Worm (Caenorhabditis elegans): ENCODE measurements around the gene ckb-4.

ckb-4 gene

DNA sequence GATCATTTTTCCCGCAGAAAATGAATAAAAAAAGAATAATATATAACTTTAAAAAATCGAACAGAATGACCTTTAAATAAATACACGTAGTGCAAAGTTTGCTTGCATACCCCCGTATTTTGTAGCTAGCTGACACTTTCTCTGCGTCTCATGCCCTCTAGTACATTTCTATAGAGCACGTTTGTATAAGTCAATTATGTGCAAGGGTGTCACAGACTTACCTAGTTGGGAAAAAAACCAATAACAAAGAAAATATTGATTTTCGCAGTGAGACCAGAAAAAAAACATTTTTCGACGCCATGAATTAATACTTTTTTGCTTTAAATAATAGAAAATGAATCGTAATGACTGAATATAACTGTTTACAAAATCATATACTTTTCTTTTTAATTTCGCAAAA lies at the start of gene ckb-4:
TSS of gene ckb-4 (minus strand) at position 140 of the 400 bp plus-strand sequence.
- TF ChIP-seq unc-42 (tag; optimal IDR thresholded peaks at IDR 0.05) (peak; percentile 82), ceh-31 (tag; optimal IDR thresholded peaks at IDR 0.05) (peak; percentile 19), rnt-1 (tag; optimal IDR thresholded peaks at IDR 0.05) (no peak), fax-1 (tag; optimal IDR thresholded peaks at IDR 0.05) (no peak), nfya-1 (tag; optimal IDR thresholded peaks at IDR 0.05) (peak; percentile 11), Y22D7AL.16 (tag; optimal IDR thresholded peaks at IDR 0.05) (no peak), ceh-48 (tag; optimal IDR thresholded peaks at IDR 0.05) (peak; percentile 62)

DNA sequence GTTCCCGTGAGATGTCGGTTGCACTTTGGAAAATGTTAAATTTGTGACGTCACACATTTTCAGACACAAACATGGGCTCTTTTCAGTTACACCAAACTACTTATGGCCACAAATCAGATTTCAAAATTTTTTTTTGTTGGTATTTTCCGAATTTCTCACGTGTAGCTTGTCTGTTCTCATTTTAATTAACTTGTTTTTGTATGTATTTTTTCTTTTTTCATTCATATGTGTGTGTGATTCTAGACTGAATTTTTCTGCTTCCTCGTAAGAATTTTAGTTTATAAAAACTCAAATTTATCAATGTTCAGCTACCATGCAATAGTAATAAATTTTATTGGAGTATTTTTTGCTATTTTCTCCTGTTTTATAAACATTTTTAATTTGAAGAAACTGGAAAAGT lies 47.6 kb upstream of the ckb-4 start, which contains the start of gene srbc-22:
TSS of gene srbc-22 (plus strand) at position 301 of the 400 bp plus-strand sequence.
- TF ChIP-seq unc-55 (GFP tag; optimal IDR thresholded peaks at IDR 0.05): no peak
- no peak for TF ChIP-seq hlh-6 (tag; optimal IDR thresholded peaks at IDR 0.05)
- TF ChIP-seq pax-1 (tag; optimal IDR thresholded peaks at IDR 0.05): no peak
- no peak for TF ChIP-seq ceh-24 (tag; optimal IDR thresholded peaks at IDR 0.05)
- no peak for TF ChIP-seq T23F11.4 (GFP tag; optimal IDR thresholded peaks at IDR 0.05)
- TF ChIP-seq elt-2 (tag; optimal IDR thresholded peaks at IDR 0.05): no peak
- no peak for TF ChIP-seq sdc-2 (tag; optimal IDR thresholded peaks at IDR 0.05)
- TF ChIP-seq elt-4 (tag; optimal IDR thresholded peaks at IDR 0.05): no peak
- TF ChIP-seq tbx-2 (tag; optimal IDR thresholded peaks at IDR 0.05): no peak
- no peak for TF ChIP-seq rnt-1 (tag; optimal IDR thresholded peaks at IDR 0.05)
- no peak for TF ChIP-seq npax-4 (tag; optimal IDR thresholded peaks at IDR 0.05)
- no peak for TF ChIP-seq nhr-11 (tag; optimal IDR thresholded peaks at IDR 0.05)
- no peak for TF ChIP-seq ceh-19 (GFP tag; optimal IDR thresholded peaks at IDR 0.05)
- no peak for TF ChIP-seq ahr-1 (tag; optimal IDR thresholded peaks at IDR 0.05)
- no peak for TF ChIP-seq fkh-6 (tag; optimal IDR thresholded peaks at IDR 0.05)

DNA sequence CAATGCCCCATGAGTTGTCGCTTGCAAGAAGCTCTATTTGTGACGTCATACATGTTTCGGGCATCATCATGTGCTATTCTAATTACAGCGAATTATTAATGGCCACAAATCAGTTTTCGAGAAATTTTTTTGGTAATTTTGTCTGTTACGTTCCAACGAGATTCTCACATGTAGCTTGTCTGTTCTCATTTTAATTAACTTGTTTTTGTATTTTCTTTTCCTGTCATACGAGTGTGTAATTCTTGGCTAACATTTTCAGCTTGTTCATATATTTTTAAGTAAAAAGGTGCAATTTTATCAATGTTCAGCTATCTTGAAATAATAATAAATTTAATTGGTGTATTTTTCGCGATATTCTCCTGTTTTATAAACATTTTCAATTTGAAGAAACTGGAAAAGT lies 46.0 kb upstream of the ckb-4 start, which contains the start of gene srbc-21:
TSS of gene srbc-21 (plus strand) at position 301 of the 400 bp plus-strand sequence.
- TF ChIP-seq elt-4 (tag; optimal IDR thresholded peaks at IDR 0.05) (no peak), unc-86 (tag; optimal IDR thresholded peaks at IDR 0.05) (no peak), hlh-15 (tag; optimal IDR thresholded peaks at IDR 0.05) (no peak)

DNA sequence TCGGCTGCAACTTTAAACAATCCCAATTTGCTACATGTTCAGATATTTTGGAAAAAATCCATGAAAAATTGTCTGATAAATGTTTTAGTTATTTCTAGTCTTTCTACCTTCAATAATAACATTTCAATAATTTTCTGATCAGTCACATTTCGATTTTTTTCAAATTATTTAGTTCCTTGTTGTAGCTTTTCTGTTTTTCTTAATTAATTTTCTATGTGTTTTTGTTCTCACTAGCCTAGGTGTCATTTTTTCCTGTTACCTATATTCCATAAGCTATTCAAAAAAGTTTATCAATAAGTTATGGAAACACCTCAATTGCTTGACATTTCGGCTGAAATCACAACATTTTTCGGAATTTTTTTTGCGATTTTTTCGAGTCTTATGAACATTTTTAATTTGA lies 44.0 kb upstream of the ckb-4 start, which contains the start of gene srbc-23:
TSS of gene srbc-23 (plus strand) at position 301 of the 400 bp plus-strand sequence.
- TF ChIP-seq unc-42 (tag; optimal IDR thresholded peaks at IDR 0.05) (no peak), unc-86 (tag; optimal IDR thresholded peaks at IDR 0.05) (no peak), sox-2 (GFP tag; IDR thresholded peaks at IDR 0.05) (no peak), dmd-4 (tag; optimal IDR thresholded peaks at IDR 0.05; ENCODE audit: borderline replicate concordance) (no peak), pros-1 (tag; optimal IDR thresholded peaks at IDR 0.05) (no peak), sox-4 (tag; optimal IDR thresholded peaks at IDR 0.05) (no peak), ets-4 (tag; optimal IDR thresholded peaks at IDR 0.05) (no peak), ref-2 (tag; optimal IDR thresholded peaks at IDR 0.05) (no peak), pha-4 (tag; optimal IDR thresholded peaks at IDR 0.05) (no peak), fax-1 (tag; optimal IDR thresholded peaks at IDR 0.05) (no peak), ttx-3 (tag; optimal IDR thresholded peaks at IDR 0.05) (no peak), hlh-8 (tag; optimal IDR thresholded peaks at IDR 0.05) (no peak), ceh-31 (tag; optimal IDR thresholded peaks at IDR 0.05) (no peak)

DNA sequence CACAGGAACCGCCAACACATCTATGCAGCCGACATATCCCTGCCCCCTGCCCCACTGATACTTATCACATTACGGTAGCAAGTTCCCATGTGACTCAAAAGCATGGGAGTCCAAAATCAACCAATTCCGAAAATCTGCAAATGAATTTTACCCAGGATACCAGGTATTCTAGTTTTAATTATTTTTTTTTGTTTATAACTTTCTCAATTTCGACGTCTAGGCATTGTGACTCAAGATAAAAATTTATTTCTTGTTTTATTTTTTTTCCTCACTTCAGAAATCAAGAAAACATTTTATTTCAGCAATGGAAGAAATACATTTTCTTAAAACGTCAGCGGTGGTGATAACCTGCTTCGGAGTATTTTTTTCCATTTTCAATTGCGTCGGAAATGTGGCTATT lies 42.2 kb upstream of the ckb-4 start, which contains the start of gene srbc-24:
TSS of gene srbc-24 (plus strand) at position 301 of the 400 bp plus-strand sequence.
- TF ChIP-seq che-1 (tag; optimal IDR thresholded peaks at IDR 0.05): no peak
- no peak for TF ChIP-seq unc-55 (GFP tag; optimal IDR thresholded peaks at IDR 0.05)
- no peak for TF ChIP-seq ceh-6 (GFP tag; optimal IDR thresholded peaks at IDR 0.05)
- TF ChIP-seq pqm-1 (tag; optimal IDR thresholded peaks at IDR 0.05): no peak
- TF ChIP-seq unc-86 (tag; optimal IDR thresholded peaks at IDR 0.05): no peak
- TF ChIP-seq pag-3 (tag; optimal IDR thresholded peaks at IDR 0.05; ENCODE audit: borderline replicate concordance): no peak
- no peak for TF ChIP-seq elt-2 (tag; optimal IDR thresholded peaks at IDR 0.05)
- no peak for TF ChIP-seq zip-5 (tag; optimal IDR thresholded peaks at IDR 0.05)
- TF ChIP-seq sdc-2 (tag; optimal IDR thresholded peaks at IDR 0.05): no peak
- TF ChIP-seq ceh-45 (GFP tag; IDR thresholded peaks at IDR 0.05): no peak
- TF ChIP-seq sox-4 (tag; optimal IDR thresholded peaks at IDR 0.05): no peak
- no peak for TF ChIP-seq hlh-8 (tag; optimal IDR thresholded peaks at IDR 0.05)
- no peak for TF ChIP-seq npax-4 (tag; optimal IDR thresholded peaks at IDR 0.05)
- no peak for TF ChIP-seq Y22D7AL.16 (tag; optimal IDR thresholded peaks at IDR 0.05)
- no peak for TF ChIP-seq hlh-6 (tag; optimal IDR thresholded peaks at IDR 0.05)
- no peak for TF ChIP-seq ceh-2 (tag; optimal IDR thresholded peaks at IDR 0.05)
- no peak for TF ChIP-seq K02D7.2 (tag; optimal IDR thresholded peaks at IDR 0.05)
- no peak for TF ChIP-seq nhr-232 (tag; optimal IDR thresholded peaks at IDR 0.05)

All from whole organism, late embryonic.